Worm (Caenorhabditis elegans) whole organism, late embryonic: Measurements from ENCODE around the gene sra-8.

ENCODE experiments used
- ama-1 ChIP-seq: fragments of 150-350 bp; optimal IDR thresholded peaks from 2 replicates; lab custom pipeline; 2014
- ceh-18 ChIP-seq: sonication (generic microtip); optimal IDR thresholded peaks from 2 replicates; lab custom pipeline; 2016; ENCODE audit warnings: missing genetic modification characterization, missing compliant biosample characterization
- che-1 ChIP-seq: sonication (generic microtip); optimal IDR thresholded peaks from 2 replicates; lab custom pipeline; 2016; ENCODE audit warnings: mild to moderate bottlenecking, missing genetic modification characterization, missing compliant biosample characterization
- dve-1 ChIP-seq: sonication (generic microtip); optimal IDR thresholded peaks from 2 replicates; lab custom pipeline; 2017; ENCODE audit warnings: antibody characterized with exemption, mild to moderate bottlenecking, missing genetic modification characterization, missing compliant biosample characterization
- fax-1 ChIP-seq: sonication (generic microtip); optimal IDR thresholded peaks from 2 replicates; lab custom pipeline; 2016; ENCODE audit warnings: missing genotype, missing genetic modification characterization, missing compliant biosample characterization
- fkh-10 ChIP-seq: fragments of 150-350 bp; optimal IDR thresholded peaks from 2 replicates; lab custom pipeline; 2014; ENCODE audit warnings: missing biosample characterization, missing genetic modification reagents, missing genetic modification characterization
- lim-6 ChIP-seq: sonication (generic microtip); optimal IDR thresholded peaks from 2 replicates; lab custom pipeline; 2016; ENCODE audit warnings: missing genetic modification characterization, missing compliant biosample characterization
- lin-11 ChIP-seq: fragments of 200-800 bp; sonication (Bioruptor generic); optimal IDR thresholded peaks from 2 replicates; lab custom pipeline; 2018; ENCODE audit warnings: mild to moderate bottlenecking, missing genetic modification characterization, missing compliant biosample characterization
- nhr-11 ChIP-seq: fragments of 150-350 bp; optimal IDR thresholded peaks from 2 replicates; lab custom pipeline; 2014; ENCODE audit warnings: missing biosample characterization, missing genetic modification characterization
- unc-55 ChIP-seq: sonication (generic microtip); optimal IDR thresholded peaks from 2 replicates; lab custom pipeline; 2017; ENCODE audit warnings: missing biosample characterization, missing genetic modification reagents, missing genetic modification characterization

ce11 chrII:9507181-9507580 is 30.3 kb upstream of the sra-8 start, which contains the start of gene gcy-3:
- TF ChIP-seq nhr-11 (tag; lab: Kevin White, UChicago), result no peak
- TF ChIP-seq lim-6 (tag; lab: Kevin White, UChicago), result no peak
- TF ChIP-seq fax-1 (tag; lab: Kevin White, UChicago), result no peak
- TF ChIP-seq che-1, result no peak
- TF ChIP-seq lin-11, result no peak
- TF ChIP-seq dve-1 (tag; lab: Kevin White, UChicago), result no peak
- no peak for TF ChIP-seq ceh-18 (tag; lab: Kevin White, UChicago)
- no peak for TF ChIP-seq fkh-10 (GFP tag; lab: Kevin White, UChicago)
- TF ChIP-seq unc-55 (GFP tag; lab: Kevin White, UChicago), result no peak
- TF ChIP-seq ama-1, result no peak
